Worm (Caenorhabditis elegans) whole organism, L4/young adult: ENCODE results near the gene C14A4.8.

Experiments used
- W03F9.2 ChIP-seq: fragments of 150-350 bp; optimal IDR thresholded peaks from 2 replicates; lab custom pipeline; 2014; ENCODE audit warnings: missing biosample characterization, missing genetic modification characterization
- dao-5 ChIP-seq: sonication (generic microtip); optimal IDR thresholded peaks from 2 replicates; lab custom pipeline; 2016; ENCODE audit warnings: missing genotype, missing genetic modification characterization, moderate library complexity, missing compliant biosample characterization
- him-1 ChIP-seq: sonication (generic microtip); optimal IDR thresholded peaks from 2 replicates; lab custom pipeline; 2016; ENCODE audit warnings: missing genotype, missing genetic modification reagents, missing genetic modification characterization, missing compliant biosample characterization

DNA sequence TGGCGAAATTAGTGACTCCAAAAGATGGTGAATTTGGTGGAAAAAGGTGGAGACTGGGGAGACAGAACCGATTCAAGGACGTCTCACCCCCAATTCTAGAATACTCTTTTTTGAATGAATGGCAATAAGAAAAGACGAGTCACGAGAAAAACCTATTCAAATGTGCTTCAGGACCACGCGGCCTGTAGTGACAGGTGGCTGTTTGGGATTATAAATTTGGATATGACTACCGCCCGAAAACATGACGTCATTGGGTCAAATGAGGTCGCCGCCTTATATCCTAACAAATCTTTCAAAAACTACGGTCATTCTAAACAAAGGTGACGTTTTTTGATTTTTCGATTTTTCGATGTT is 43.9 kb downstream of the C14A4.8 start:
- TF ChIP-seq W03F9.2 (tag; lab: Kevin White, UChicago): no peak
- no peak for TF ChIP-seq him-1 (tag; lab: Kevin White, UChicago)
- no peak for TF ChIP-seq dao-5 (tag; lab: Kevin White, UChicago)
